Worm (Caenorhabditis elegans): ENCODE data around the gene cdk-11.1.

The cdk-11.1 gene

ce11 chrII:7695636-7696035 lies 3.4 kb upstream of the cdk-11.1 start:
- TF ChIP-seq ZK546.5 (tag; optimal IDR thresholded peaks at IDR 0.05) (no peak), ztf-11 (tag; optimal IDR thresholded peaks at IDR 0.05) (no peak), pqm-1 (tag; optimal IDR thresholded peaks at IDR 0.05) (peak; percentile 88), elt-1 (tag; optimal IDR thresholded peaks at IDR 0.05) (no peak), unc-39 (tag; optimal IDR thresholded peaks at IDR 0.05) (no peak), nhr-67 (tag; optimal IDR thresholded peaks at IDR 0.05) (no peak), egl-5 (tag; optimal IDR thresholded peaks at IDR 0.05) (no peak), nhr-12 (tag; optimal IDR thresholded peaks at IDR 0.05) (no peak), jun-1 (tag; optimal IDR thresholded peaks at IDR 0.05) (peak; percentile 55), pha-4 (tag; optimal IDR thresholded peaks at IDR 0.05) (peak; percentile 3), nhr-77 (tag; optimal IDR thresholded peaks at IDR 0.05) (no peak), fkh-10 (GFP tag; optimal IDR thresholded peaks at IDR 0.05) (no peak), elt-2 (tag; optimal IDR thresholded peaks at IDR 0.05) (peak; percentile 98), snpc-4 (tag; optimal IDR thresholded peaks at IDR 0.05) (no peak), R02D3.7 (tag; optimal IDR thresholded peaks at IDR 0.05) (no peak), nhr-43 (tag; optimal IDR thresholded peaks at IDR 0.05; ENCODE audit: poor library complexity, severe bottlenecking) (no peak), ceh-28 (tag; optimal IDR thresholded peaks at IDR 0.05) (no peak), tbx-2 (tag; optimal IDR thresholded peaks at IDR 0.05) (no peak)

ce11 chrII:7697156-7697555 lies 1.9 kb upstream of the cdk-11.1 start:
- no peak for TF ChIP-seq nfya-1 (tag; optimal IDR thresholded peaks at IDR 0.05; ENCODE audit: insufficient read depth)
- TF ChIP-seq eor-1 (tag; optimal IDR thresholded peaks at IDR 0.05) = no peak
- no peak for TF ChIP-seq ceh-82 (tag; optimal IDR thresholded peaks at IDR 0.05)
- TF ChIP-seq ama-1 (optimal IDR thresholded peaks at IDR 0.05) = no peak

ce11 chrII:7698406-7698805 lies 629 bp upstream of the cdk-11.1 start, which contains the start of gene B0495.5:
B0495.5 (minus strand) TSS chrII:7698506.
- TF ChIP-seq ztf-4 (tag; optimal IDR thresholded peaks at IDR 0.05) (no peak), ceh-9 (tag; optimal IDR thresholded peaks at IDR 0.05) (no peak), tbx-2 (tag; optimal IDR thresholded peaks at IDR 0.05) (no peak), nhr-23 (tag; optimal IDR thresholded peaks at IDR 0.05) (no peak), nhr-28 (tag; optimal IDR thresholded peaks at IDR 0.05) (no peak), nhr-43 (tag; optimal IDR thresholded peaks at IDR 0.05; ENCODE audit: poor library complexity, severe bottlenecking) (no peak), zag-1 (tag; optimal IDR thresholded peaks at IDR 0.05) (no peak), pqm-1 (tag; optimal IDR thresholded peaks at IDR 0.05) (no peak), unc-39 (tag; optimal IDR thresholded peaks at IDR 0.05) (no peak), ama-1 (optimal IDR thresholded peaks at IDR 0.05) (no peak), nhr-76 (tag; optimal IDR thresholded peaks at IDR 0.05) (no peak), skn-1 (tag; optimal IDR thresholded peaks at IDR 0.05) (no peak), pha-4 (tag; optimal IDR thresholded peaks at IDR 0.05) (no peak), elt-1 (tag; optimal IDR thresholded peaks at IDR 0.05) (no peak), elt-2 (tag; optimal IDR thresholded peaks at IDR 0.05) (no peak), R02D3.7 (tag; optimal IDR thresholded peaks at IDR 0.05) (no peak), fos-1 (tag; optimal IDR thresholded peaks at IDR 0.05) (no peak), nhr-237 (tag; optimal IDR thresholded peaks at IDR 0.05) (no peak), nhr-25 (tag; optimal IDR thresholded peaks at IDR 0.05) (no peak), nhr-67 (tag; optimal IDR thresholded peaks at IDR 0.05) (no peak)

ce11 chrII:7704387-7704786 lies 5.4 kb downstream of the cdk-11.1 start:
- TF ChIP-seq sea-2 (GFP tag; optimal IDR thresholded peaks at IDR 0.05) (no peak), nhr-43 (tag; optimal IDR thresholded peaks at IDR 0.05; ENCODE audit: poor library complexity, severe bottlenecking) (no peak)

ce11 chrII:7705152-7705551 lies 6.1 kb downstream of the cdk-11.1 start, which contains the start of gene B0495.7:
B0495.7 (minus strand) TSS chrII:7705233.
- TF ChIP-seq nhr-76 (tag; optimal IDR thresholded peaks at IDR 0.05) (no peak), egl-27 (tag; optimal IDR thresholded peaks at IDR 0.05) (no peak), pha-4 (tag; optimal IDR thresholded peaks at IDR 0.05) (peak; percentile 25), daf-12 (tag; optimal IDR thresholded peaks at IDR 0.05) (no peak), pqm-1 (tag; optimal IDR thresholded peaks at IDR 0.05) (peak; percentile 65), elt-2 (tag; optimal IDR thresholded peaks at IDR 0.05) (peak; percentile 69)

Data from whole organism, L3 larva.